Fruit fly (Drosophila melanogaster) whole organism, embryonic: ENCODE data around the gene cnc.

Experiments used
- Aef1 ChIP-seq: fragments of 200-800 bp; sonication (Bioruptor generic); IDR thresholded peaks from 3 replicates; pipeline ENCODE4 v1.3.6; 2022; ENCODE audit warnings: missing biosample characterization, missing genetic modification characterization
- Atf6 ChIP-seq: fragments of 200-800 bp; sonication (Bioruptor generic); IDR thresholded peaks from 2 replicates; pipeline ENCODE4 v1.3.6; 2022; ENCODE audit warnings: missing biosample characterization, missing genetic modification characterization
- ac ChIP-seq: fragments of 200-800 bp; sonication (Bioruptor generic); optimal IDR thresholded peaks from 3 replicates; lab custom pipeline; 2017; ENCODE audit warnings: missing biosample characterization, mild to moderate bottlenecking, missing genetic modification characterization
- gro ChIP-seq: fragments of 200-800 bp; sonication (Bioruptor generic); optimal IDR thresholded peaks from 2 replicates; lab custom pipeline; 2016; ENCODE audit warnings: missing biosample characterization, missing genetic modification characterization

dm6 chr3R:23257986-23258427 is 31.5 kb upstream of the cnc start, which contains the start of the genes wda and Pex11c:
- TF ChIP-seq Atf6 (GFP tag; lab: Robert Waterston, UW) = peak; percentile 77
- TF ChIP-seq ac = peak; percentile 39
- peak; percentile 84 for TF ChIP-seq Aef1 (GFP tag; lab: Robert Waterston, UW)
- TF ChIP-seq gro = no peak
